Worm (Caenorhabditis elegans) whole organism, mixed stage, embryonic: ENCODE results near the gene F31E8.4.

Experiments used
- bed-3 ChIP-seq: fragments of 200-800 bp; sonication (Bioruptor generic); optimal IDR thresholded peaks from 3 replicates; lab custom pipeline; 2018; ENCODE audit warnings: mild to moderate bottlenecking, missing genetic modification characterization, moderate library complexity, missing compliant biosample characterization
- blmp-1 ChIP-seq: fragments of 150-350 bp; optimal IDR thresholded peaks from 2 replicates; lab custom pipeline; 2014; ENCODE audit warnings: missing biosample characterization, missing genetic modification characterization
- ceh-43 ChIP-seq: fragments of 200-800 bp; sonication (Bioruptor generic); optimal IDR thresholded peaks from 2 replicates; lab custom pipeline; 2018; ENCODE audit warnings: mild to moderate bottlenecking, missing genetic modification characterization, moderate library complexity, missing compliant biosample characterization
- ces-1 ChIP-seq: fragments of 150-350 bp; optimal IDR thresholded peaks from 2 replicates; lab custom pipeline; 2014; ENCODE audit warnings: missing biosample characterization, missing genetic modification reagents, missing genetic modification characterization
- cnd-1 ChIP-seq: fragments of 200-800 bp; sonication (Bioruptor generic); optimal IDR thresholded peaks from 2 replicates; lab custom pipeline; 2018; ENCODE audit warnings: mild to moderate bottlenecking, missing genetic modification characterization, missing compliant biosample characterization
- drap-1 ChIP-seq: fragments of 200-800 bp; sonication (Bioruptor generic); optimal IDR thresholded peaks from 3 replicates; lab custom pipeline; 2018; ENCODE audit warnings: mild to moderate bottlenecking, missing genetic modification characterization, missing compliant biosample characterization
- elt-1 ChIP-seq: sonication (generic microtip); optimal IDR thresholded peaks from 2 replicates; lab custom pipeline; 2017; ENCODE audit warnings: missing genetic modification characterization, mild to moderate bottlenecking, missing compliant biosample characterization, antibody characterized with exemption, moderate library complexity, borderline replicate concordance; ENCODE audit not compliant: insufficient read depth
- flh-1 ChIP-seq: fragments of 200-800 bp; sonication (Bioruptor generic); optimal IDR thresholded peaks from 2 replicates; lab custom pipeline; 2018; ENCODE audit warnings: mild to moderate bottlenecking, missing genetic modification characterization, moderate library complexity, missing compliant biosample characterization
- hlh-1 ChIP-seq: fragments of 150-350 bp; optimal IDR thresholded peaks from 2 replicates; lab custom pipeline; 2014; ENCODE audit warnings: missing biosample characterization, missing genetic modification reagents, missing genetic modification characterization
- lin-32 ChIP-seq: fragments of 200-800 bp; sonication (Bioruptor generic); optimal IDR thresholded peaks from 2 replicates; lab custom pipeline; 2018; ENCODE audit warnings: mild to moderate bottlenecking, missing genetic modification characterization, missing compliant biosample characterization
- lsy-2 ChIP-seq: fragments of 150-350 bp; optimal IDR thresholded peaks from 2 replicates; lab custom pipeline; 2014; ENCODE audit warnings: missing biosample characterization, missing genetic modification characterization
- mab-5 ChIP-seq: fragments of 150-350 bp; optimal IDR thresholded peaks from 2 replicates; lab custom pipeline; 2014; ENCODE audit warnings: missing biosample characterization, missing genetic modification characterization
- mep-1 ChIP-seq: fragments of 150-350 bp; optimal IDR thresholded peaks from 2 replicates; lab custom pipeline; 2017; ENCODE audit warnings: missing biosample characterization, missing genetic modification reagents, missing genetic modification characterization, inconsistent platforms
- mls-2 ChIP-seq: sonication (generic microtip); optimal IDR thresholded peaks from 2 replicates; lab custom pipeline; 2016; ENCODE audit warnings: mild to moderate bottlenecking, missing genetic modification characterization, moderate library complexity, missing compliant biosample characterization
- nhr-12 ChIP-seq: fragments of 150-350 bp; optimal IDR thresholded peaks from 2 replicates; lab custom pipeline; 2014; ENCODE audit warnings: missing biosample characterization, missing genetic modification characterization
- nhr-2 ChIP-seq: fragments of 150-350 bp; optimal IDR thresholded peaks from 2 replicates; lab custom pipeline; 2014; ENCODE audit warnings: missing biosample characterization, missing genetic modification characterization
- nhr-237 ChIP-seq: fragments of 150-350 bp; optimal IDR thresholded peaks from 2 replicates; lab custom pipeline; 2014; ENCODE audit warnings: missing biosample characterization, missing genetic modification characterization
- nhr-76 ChIP-seq: sonication (generic microtip); optimal IDR thresholded peaks from 2 replicates; lab custom pipeline; 2017; ENCODE audit warnings: missing biosample characterization, missing genetic modification characterization
- pha-4 ChIP-seq: fragments of 150-350 bp; optimal IDR thresholded peaks from 2 replicates; lab custom pipeline; 2018; ENCODE audit warnings: missing biosample characterization, missing genetic modification reagents, missing genetic modification characterization
- sem-2 ChIP-seq: fragments of 200-800 bp; sonication (Bioruptor generic); optimal IDR thresholded peaks from 2 replicates; lab custom pipeline; 2018; ENCODE audit warnings: mild to moderate bottlenecking, missing genetic modification characterization, missing compliant biosample characterization
- snpc-4 ChIP-seq: fragments of 150-350 bp; optimal IDR thresholded peaks from 2 replicates; lab custom pipeline; 2014; ENCODE audit warnings: missing biosample characterization, missing genetic modification characterization
- sptf-1 ChIP-seq: sonication (generic microtip); optimal IDR thresholded peaks from 2 replicates; lab custom pipeline; 2017; ENCODE audit warnings: mild to moderate bottlenecking, missing genetic modification characterization, moderate library complexity, missing compliant biosample characterization
- tbx-8 ChIP-seq: fragments of 200-800 bp; sonication (Bioruptor generic); optimal IDR thresholded peaks from 2 replicates; lab custom pipeline; 2018; ENCODE audit warnings: mild to moderate bottlenecking, missing genetic modification characterization, moderate library complexity, missing compliant biosample characterization
- unc-120 ChIP-seq: sonication (generic microtip); optimal IDR thresholded peaks from 2 replicates; lab custom pipeline; 2017; ENCODE audit warnings: missing genetic modification characterization, missing compliant biosample characterization; ENCODE audit not compliant: poor library complexity, severe bottlenecking
- unc-39 ChIP-seq: fragments of 150-350 bp; optimal IDR thresholded peaks from 2 replicates; lab custom pipeline; 2014; ENCODE audit warnings: missing biosample characterization, missing genetic modification characterization
- unc-62 ChIP-seq: fragments of 150-350 bp; optimal IDR thresholded peaks from 2 replicates; lab custom pipeline; 2014; ENCODE audit warnings: missing biosample characterization, missing genetic modification reagents, missing genetic modification characterization
- zip-8 ChIP-seq: fragments of 150-350 bp; optimal IDR thresholded peaks from 2 replicates; lab custom pipeline; 2014; ENCODE audit warnings: missing biosample characterization, missing genetic modification characterization

The F31E8.4 gene

ce11 chrII:6752027-6752426 lies 47.9 kb downstream of the F31E8.4 start, which contains the start of gene F41G3.19:
F41G3.19 (minus strand) TSS chrII:6752127.
- no peak for TF ChIP-seq pha-4
- no peak for TF ChIP-seq mls-2
- no peak for TF ChIP-seq nhr-76 (tag; lab: Kevin White, UChicago)
- TF ChIP-seq zip-8 (tag; lab: Kevin White, UChicago): no peak
- TF ChIP-seq drap-1 (GFP tag; lab: Kevin White, UChicago): no peak
- no peak for TF ChIP-seq blmp-1 (tag; lab: Kevin White, UChicago)
- no peak for TF ChIP-seq flh-1 (GFP tag; lab: Kevin White, UChicago)
- TF ChIP-seq sptf-1 (tag; lab: Kevin White, UChicago): no peak
- no peak for TF ChIP-seq mep-1
- no peak for TF ChIP-seq hlh-1
- TF ChIP-seq sem-2 (GFP tag; lab: Kevin White, UChicago): no peak
- no peak for TF ChIP-seq nhr-2 (tag; lab: Kevin White, UChicago)
- TF ChIP-seq unc-39: no peak
- no peak for TF ChIP-seq mab-5

- TF ChIP-seq elt-1 (tag; lab: Kevin White, UChicago) (no peak), ceh-43 (no peak), flh-1 (GFP tag; lab: Kevin White, UChicago) (no peak), nhr-12 (no peak), snpc-4 (tag; lab: Kevin White, UChicago) (no peak), hlh-1 (no peak), nhr-76 (tag; lab: Kevin White, UChicago) (no peak), unc-120 (tag; lab: Kevin White, UChicago) (no peak), unc-39 (no peak), ces-1 (GFP tag; lab: Kevin White, UChicago) (no peak), unc-62 (GFP tag; lab: Kevin White, UChicago) (no peak), cnd-1 (tag; lab: Kevin White, UChicago) (no peak), lsy-2 (tag; lab: Kevin White, UChicago) (no peak), nhr-237 (tag; lab: Kevin White, UChicago) (no peak), tbx-8 (GFP tag; lab: Kevin White, UChicago) (no peak)
Measured at ce11 chrII:6750929-6751328, 49.0 kb downstream of the F31E8.4 start, which contains the start of gene F41G3.20. F41G3.20 (minus strand) TSS chrII:6751029.

ce11 chrII:6749422-6749821 lies 50.5 kb downstream of the F31E8.4 start, which contains the start of gene F41G3.10:
F41G3.10 (minus strand) TSS chrII:6749522.
- TF ChIP-seq mab-5: no peak
- no peak for TF ChIP-seq unc-62 (GFP tag; lab: Kevin White, UChicago)
- no peak for TF ChIP-seq elt-1 (tag; lab: Kevin White, UChicago)
- no peak for TF ChIP-seq lsy-2 (tag; lab: Kevin White, UChicago)
- TF ChIP-seq pha-4: no peak
- no peak for TF ChIP-seq hlh-1
- TF ChIP-seq unc-39: no peak
- no peak for TF ChIP-seq cnd-1 (tag; lab: Kevin White, UChicago)
- TF ChIP-seq unc-120 (tag; lab: Kevin White, UChicago): no peak
- no peak for TF ChIP-seq zip-8 (tag; lab: Kevin White, UChicago)
- TF ChIP-seq lin-32 (GFP tag; lab: Kevin White, UChicago): no peak
- TF ChIP-seq bed-3 (GFP tag; lab: Kevin White, UChicago): no peak
- no peak for TF ChIP-seq snpc-4 (tag; lab: Kevin White, UChicago)
- TF ChIP-seq nhr-76 (tag; lab: Kevin White, UChicago): no peak
